Worm (Caenorhabditis elegans) whole organism, L2 larva: ENCODE measurements around the gene ZK354.7.
"Not testable (repeated sequence)": the region's sequence is repeated elsewhere in the genome, so short reads cannot be mapped to it uniquely, and the experiment has no call there.

ENCODE experiments used
- aly-2 ChIP-seq: fragments of 150-350 bp; optimal IDR thresholded peaks from 2 replicates; lab custom pipeline; 2014; ENCODE audit warnings: missing biosample characterization, missing genetic modification characterization
- ama-1 ChIP-seq: fragments of 150-350 bp; optimal IDR thresholded peaks from 2 replicates; lab custom pipeline; 2018; ENCODE audit warnings: inconsistent platforms
- mdl-1 ChIP-seq, 2 experiments: fragments of 150-350 bp in 1 of 2; sonication (generic microtip) in 1 of 2; optimal IDR thresholded peaks; 2 replicates each; lab custom pipeline; 2017; ENCODE audit warnings: missing biosample characterization in 2 of 2, missing genetic modification characterization in 2 of 2
- zag-1 ChIP-seq: fragments of 150-350 bp; optimal IDR thresholded peaks from 2 replicates; lab custom pipeline; 2014; ENCODE audit warnings: missing biosample characterization, missing genetic modification characterization

ce11 chrIV:5264700-5265210, 38.2 kb downstream of the ZK354.7 start:
- TF ChIP-seq aly-2 (tag; lab: Kevin White, UChicago); zag-1; mdl-1 (tag; optimal IDR thresholded peaks at IDR 0.05; lab: Kevin White, UChicago): not testable (repeated sequence)
- peak; percentile 61 for TF ChIP-seq ama-1
